Worm (Caenorhabditis elegans): ENCODE measurements around the gene ztf-31.
A peak's percentile ranks its signal among the peaks of the same experiment; 100 is the strongest.

ztf-31 gene

ce11 chrIII:7281179-7281578 lies 40.0 kb downstream of the ztf-31 start, which contains the start of gene B0361.3:
TSS of gene B0361.3 (plus strand) at chrIII:7281462.
- TF ChIP-seq lsy-2 (tag; optimal IDR thresholded peaks at IDR 0.05) (peak in 1 of 2 experiments; percentile 77), efl-1 (optimal IDR thresholded peaks at IDR 0.05) (peak in 1 of 2 experiments; percentile 29), efl-1 (GFP tag; optimal IDR thresholded peaks at IDR 0.05 in 1 of 2) (no peak), lin-35 (GFP tag; optimal IDR thresholded peaks at IDR 0.05) (peak in 1 of 2 experiments; percentile 46), unc-130 (tag; optimal IDR thresholded peaks at IDR 0.05) (no peak), dpl-1 (GFP tag; optimal IDR thresholded peaks at IDR 0.05) (peak in 1 of 3 experiments; percentile 26), blmp-1 (tag; optimal IDR thresholded peaks at IDR 0.05) (peak; percentile 5)

- TF ChIP-seq nhr-76 (tag; optimal IDR thresholded peaks at IDR 0.05): no peak
- no peak for TF ChIP-seq alr-1 (tag; optimal IDR thresholded peaks at IDR 0.05; ENCODE audit: borderline replicate concordance)
- no peak for TF ChIP-seq ztf-11 (tag; optimal IDR thresholded peaks at IDR 0.05)
- no peak for TF ChIP-seq Y116A8C.19 (tag; optimal IDR thresholded peaks at IDR 0.05; ENCODE audit: borderline replicate concordance)
- no peak for TF ChIP-seq skn-1 (tag; optimal IDR thresholded peaks at IDR 0.05)
These were observed 44.6 kb downstream of the ztf-31 start, which contains the start of gene pho-5 for ce11 chrIII:7285783-7286182. TSS of gene pho-5 (minus strand) at chrIII:7285883.

ce11 chrIII:7287503-7287902 lies 46.3 kb downstream of the ztf-31 start, which contains the start of gene ykt-6:
TSS of gene ykt-6 (minus strand) at chrIII:7287603.
- TF ChIP-seq snpc-4 (tag; optimal IDR thresholded peaks at IDR 0.05) (no peak), efl-1 (optimal IDR thresholded peaks at IDR 0.05) (no peak), efl-1 (GFP tag; optimal IDR thresholded peaks at IDR 0.05 in 1 of 2) (peak in 1 of 2 experiments; percentile 88)

ce11 chrIII:7290462-7290861 lies 49.3 kb downstream of the ztf-31 start, which contains the start of gene algn-11:
TSS of gene algn-11 (minus strand) at chrIII:7290562.
- TF ChIP-seq hpl-2 (GFP tag; optimal IDR thresholded peaks at IDR 0.05): no peak
- no peak for TF ChIP-seq C04F5.9 (tag; optimal IDR thresholded peaks at IDR 0.05)
- no peak for TF ChIP-seq lin-35 (GFP tag; optimal IDR thresholded peaks at IDR 0.05)
- TF ChIP-seq elt-2 (tag; optimal IDR thresholded peaks at IDR 0.05): no peak
- TF ChIP-seq fos-1 (tag; optimal IDR thresholded peaks at IDR 0.05): no peak
- TF ChIP-seq unc-130 (tag; optimal IDR thresholded peaks at IDR 0.05): no peak
- TF ChIP-seq xbp-1 (tag; optimal IDR thresholded peaks at IDR 0.05): no peak
- TF ChIP-seq lin-39 (tag; optimal IDR thresholded peaks at IDR 0.05): no peak
- TF ChIP-seq snpc-4 (tag; optimal IDR thresholded peaks at IDR 0.05): no peak
- no peak for TF ChIP-seq tlp-1 (tag; optimal IDR thresholded peaks at IDR 0.05)
- TF ChIP-seq pqm-1 (tag; optimal IDR thresholded peaks at IDR 0.05): no peak
- no peak for TF ChIP-seq Y116A8C.19 (tag; optimal IDR thresholded peaks at IDR 0.05; ENCODE audit: borderline replicate concordance)
- no peak for TF ChIP-seq lir-3 (tag; optimal IDR thresholded peaks at IDR 0.05; ENCODE audit: poor library complexity)

ce11 chrIII:7291216-7291615 lies 50.1 kb downstream of the ztf-31 start:
- TF ChIP-seq dsc-1 (tag; optimal IDR thresholded peaks at IDR 0.05) (peak; percentile 12), snu-23 (GFP tag; optimal IDR thresholded peaks at IDR 0.05) (peak; percentile 9), blmp-1 (tag; optimal IDR thresholded peaks at IDR 0.05) (peak; percentile 17), nhr-71 (tag; optimal IDR thresholded peaks at IDR 0.05) (peak; percentile 16), lsy-2 (tag; optimal IDR thresholded peaks at IDR 0.05) (peak in 1 of 2 experiments; percentile 4), nhr-85 (tag) (no peak), elt-3 (tag; optimal IDR thresholded peaks at IDR 0.05) (no peak), unc-86 (tag; optimal IDR thresholded peaks at IDR 0.05) (no peak), lin-14 (GFP tag; optimal IDR thresholded peaks at IDR 0.05) (peak; percentile 51)
